Worm (Caenorhabditis elegans) whole organism, mixed stage, embryonic: Measurements from ENCODE around the gene F09B12.7.

Source experiments
- M03D4.4 ChIP-seq: sonication (generic microtip); optimal IDR thresholded peaks from 2 replicates; lab custom pipeline; 2017; ENCODE audit warnings: mild to moderate bottlenecking, missing genetic modification characterization, missing compliant biosample characterization
- bed-3 ChIP-seq: fragments of 200-800 bp; sonication (Bioruptor generic); optimal IDR thresholded peaks from 3 replicates; lab custom pipeline; 2018; ENCODE audit warnings: mild to moderate bottlenecking, missing genetic modification characterization, moderate library complexity, missing compliant biosample characterization
- ceh-39 ChIP-seq: fragments of 150-350 bp; optimal IDR thresholded peaks from 2 replicates; lab custom pipeline; 2014; ENCODE audit warnings: missing biosample characterization, missing genetic modification characterization
- ceh-43 ChIP-seq: fragments of 200-800 bp; sonication (Bioruptor generic); optimal IDR thresholded peaks from 2 replicates; lab custom pipeline; 2018; ENCODE audit warnings: mild to moderate bottlenecking, missing genetic modification characterization, moderate library complexity, missing compliant biosample characterization
- ceh-83 ChIP-seq: fragments of 200-800 bp; sonication (Bioruptor generic); optimal IDR thresholded peaks from 2 replicates; lab custom pipeline; 2018; ENCODE audit warnings: mild to moderate bottlenecking, missing genetic modification characterization, missing compliant biosample characterization
- ces-1 ChIP-seq: fragments of 150-350 bp; optimal IDR thresholded peaks from 2 replicates; lab custom pipeline; 2014; ENCODE audit warnings: missing biosample characterization, missing genetic modification reagents, missing genetic modification characterization
- drap-1 ChIP-seq: fragments of 200-800 bp; sonication (Bioruptor generic); optimal IDR thresholded peaks from 3 replicates; lab custom pipeline; 2018; ENCODE audit warnings: mild to moderate bottlenecking, missing genetic modification characterization, missing compliant biosample characterization
- elt-1 ChIP-seq: sonication (generic microtip); optimal IDR thresholded peaks from 2 replicates; lab custom pipeline; 2017; ENCODE audit warnings: missing genetic modification characterization, mild to moderate bottlenecking, missing compliant biosample characterization, antibody characterized with exemption, moderate library complexity, borderline replicate concordance; ENCODE audit not compliant: insufficient read depth
- elt-3 ChIP-seq: fragments of 150-350 bp; optimal IDR thresholded peaks from 2 replicates; lab custom pipeline; 2014; ENCODE audit warnings: missing biosample characterization, missing genetic modification characterization
- flh-1 ChIP-seq: fragments of 200-800 bp; sonication (Bioruptor generic); optimal IDR thresholded peaks from 2 replicates; lab custom pipeline; 2018; ENCODE audit warnings: mild to moderate bottlenecking, missing genetic modification characterization, moderate library complexity, missing compliant biosample characterization
- ham-2 ChIP-seq: fragments of 200-800 bp; sonication (Bioruptor generic); optimal IDR thresholded peaks from 2 replicates; lab custom pipeline; 2018; ENCODE audit warnings: mild to moderate bottlenecking, missing genetic modification characterization, missing compliant biosample characterization
- hlh-1 ChIP-seq: fragments of 150-350 bp; optimal IDR thresholded peaks from 2 replicates; lab custom pipeline; 2014; ENCODE audit warnings: missing biosample characterization, missing genetic modification reagents, missing genetic modification characterization
- lin-13 ChIP-seq: fragments of 150-350 bp; optimal IDR thresholded peaks from 2 replicates; lab custom pipeline; 2014; ENCODE audit warnings: missing biosample characterization, missing genetic modification characterization
- mab-5 ChIP-seq: fragments of 150-350 bp; optimal IDR thresholded peaks from 2 replicates; lab custom pipeline; 2014; ENCODE audit warnings: missing biosample characterization, missing genetic modification characterization
- mep-1 ChIP-seq: fragments of 150-350 bp; optimal IDR thresholded peaks from 2 replicates; lab custom pipeline; 2017; ENCODE audit warnings: missing biosample characterization, missing genetic modification reagents, missing genetic modification characterization, inconsistent platforms
- nhr-12 ChIP-seq: fragments of 150-350 bp; optimal IDR thresholded peaks from 2 replicates; lab custom pipeline; 2014; ENCODE audit warnings: missing biosample characterization, missing genetic modification characterization
- nhr-2 ChIP-seq: fragments of 150-350 bp; optimal IDR thresholded peaks from 2 replicates; lab custom pipeline; 2014; ENCODE audit warnings: missing biosample characterization, missing genetic modification characterization
- nhr-28 ChIP-seq: fragments of 150-350 bp; optimal IDR thresholded peaks from 2 replicates; lab custom pipeline; 2014; ENCODE audit warnings: missing biosample characterization, missing genetic modification characterization
- nhr-76 ChIP-seq: sonication (generic microtip); optimal IDR thresholded peaks from 2 replicates; lab custom pipeline; 2017; ENCODE audit warnings: missing biosample characterization, missing genetic modification characterization
- pha-4 ChIP-seq: fragments of 150-350 bp; optimal IDR thresholded peaks from 2 replicates; lab custom pipeline; 2018; ENCODE audit warnings: missing biosample characterization, missing genetic modification reagents, missing genetic modification characterization
- sem-2 ChIP-seq: fragments of 200-800 bp; sonication (Bioruptor generic); optimal IDR thresholded peaks from 2 replicates; lab custom pipeline; 2018; ENCODE audit warnings: mild to moderate bottlenecking, missing genetic modification characterization, missing compliant biosample characterization
- snpc-4 ChIP-seq: fragments of 150-350 bp; optimal IDR thresholded peaks from 2 replicates; lab custom pipeline; 2014; ENCODE audit warnings: missing biosample characterization, missing genetic modification characterization
- sptf-1 ChIP-seq: sonication (generic microtip); optimal IDR thresholded peaks from 2 replicates; lab custom pipeline; 2017; ENCODE audit warnings: mild to moderate bottlenecking, missing genetic modification characterization, moderate library complexity, missing compliant biosample characterization
- tbx-8 ChIP-seq: fragments of 200-800 bp; sonication (Bioruptor generic); optimal IDR thresholded peaks from 2 replicates; lab custom pipeline; 2018; ENCODE audit warnings: mild to moderate bottlenecking, missing genetic modification characterization, moderate library complexity, missing compliant biosample characterization
- unc-120 ChIP-seq: sonication (generic microtip); optimal IDR thresholded peaks from 2 replicates; lab custom pipeline; 2017; ENCODE audit warnings: missing genetic modification characterization, missing compliant biosample characterization; ENCODE audit not compliant: poor library complexity, severe bottlenecking
- unc-39 ChIP-seq: fragments of 150-350 bp; optimal IDR thresholded peaks from 2 replicates; lab custom pipeline; 2014; ENCODE audit warnings: missing biosample characterization, missing genetic modification characterization
- unc-62 ChIP-seq: fragments of 150-350 bp; optimal IDR thresholded peaks from 2 replicates; lab custom pipeline; 2014; ENCODE audit warnings: missing biosample characterization, missing genetic modification reagents, missing genetic modification characterization
- ztf-11 ChIP-seq: fragments of 150-350 bp; optimal IDR thresholded peaks from 2 replicates; lab custom pipeline; 2014; ENCODE audit warnings: missing biosample characterization, missing genetic modification characterization

The F09B12.7 gene

ce11 chrX:15077597-15078261 lies 17.1 kb downstream of the F09B12.7 start, which contains the start of the genes H40L08.8, H40L08.2 and H40L08.7:
Gene H40L08.8 (minus strand): TSS chrX:15077633.
Gene H40L08.2 (minus strand): TSS chrX:15077744.
Gene H40L08.7 (minus strand): TSS chrX:15077744.
- TF ChIP-seq hlh-1 (tag; lab: Kevin White, UChicago) = no peak
- peak; percentile 38 for TF ChIP-seq ham-2 (GFP tag; lab: Kevin White, UChicago)

- TF ChIP-seq ceh-83 (GFP tag; lab: Kevin White, UChicago) (no peak), tbx-8 (GFP tag; lab: Kevin White, UChicago) (no peak), nhr-12 (tag; lab: Kevin White, UChicago) (no peak), ces-1 (GFP tag; lab: Kevin White, UChicago) (no peak), ztf-11 (tag; lab: Kevin White, UChicago) (no peak), nhr-28 (no peak), drap-1 (GFP tag; lab: Kevin White, UChicago) (no peak), bed-3 (GFP tag; lab: Kevin White, UChicago) (no peak), snpc-4 (tag; lab: Kevin White, UChicago) (no peak), unc-120 (tag; lab: Kevin White, UChicago) (no peak), nhr-2 (no peak), sptf-1 (tag; lab: Kevin White, UChicago) (no peak), mep-1 (tag; lab: Kevin White, UChicago) (no peak)
Measured at ce11 chrX:15076909-15077308, 18.0 kb downstream of the F09B12.7 start.

- TF ChIP-seq ceh-39 (tag; lab: Kevin White, UChicago) = no peak
- no peak for TF ChIP-seq mep-1 (tag; lab: Kevin White, UChicago)
- no peak for TF ChIP-seq sem-2
- TF ChIP-seq unc-62 (GFP tag; lab: Kevin White, UChicago) = peak; percentile 14
- peak; percentile 27 for TF ChIP-seq elt-1
Measured at ce11 chrX:15076042-15076565, 18.8 kb downstream of the F09B12.7 start, which contains the start of the genes H40L08.3 and H40L08.9. Gene H40L08.3 (minus strand): TSS chrX:15076092. Gene H40L08.9 (minus strand): TSS chrX:15076480.

- no peak for TF ChIP-seq lin-13
- no peak for TF ChIP-seq elt-3 (tag; lab: Kevin White, UChicago)
- TF ChIP-seq nhr-2 = no peak
- TF ChIP-seq ceh-83 (GFP tag; lab: Kevin White, UChicago) = no peak
- TF ChIP-seq ceh-39 (tag; lab: Kevin White, UChicago) = no peak
- no peak for TF ChIP-seq drap-1 (GFP tag; lab: Kevin White, UChicago)
- no peak for TF ChIP-seq pha-4
- no peak for TF ChIP-seq M03D4.4 (tag; lab: Kevin White, UChicago)
- no peak for TF ChIP-seq unc-120 (tag; lab: Kevin White, UChicago)
- no peak for TF ChIP-seq mab-5 (tag; lab: Kevin White, UChicago)
- TF ChIP-seq sem-2 = no peak
- TF ChIP-seq unc-39 (tag; lab: Kevin White, UChicago) = no peak
- TF ChIP-seq elt-1 = no peak
- TF ChIP-seq snpc-4 (tag; lab: Kevin White, UChicago) = no peak
Measured at ce11 chrX:15075170-15075569, 19.7 kb downstream of the F09B12.7 start.

- TF ChIP-seq nhr-2 (no peak), unc-62 (GFP tag; lab: Kevin White, UChicago) (no peak), flh-1 (GFP tag; lab: Kevin White, UChicago) (no peak)
Measured at ce11 chrX:15073479-15073878, 21.4 kb downstream of the F09B12.7 start.

ce11 chrX:15072877-15073276 lies 22.0 kb downstream of the F09B12.7 start:
- TF ChIP-seq ceh-39 (tag; lab: Kevin White, UChicago) (no peak), nhr-2 (no peak), bed-3 (GFP tag; lab: Kevin White, UChicago) (no peak), ceh-43 (no peak), unc-62 (GFP tag; lab: Kevin White, UChicago) (no peak), hlh-1 (tag; lab: Kevin White, UChicago) (no peak), nhr-76 (tag; lab: Kevin White, UChicago) (no peak), nhr-28 (no peak), lin-13 (no peak), ham-2 (GFP tag; lab: Kevin White, UChicago) (no peak), flh-1 (GFP tag; lab: Kevin White, UChicago) (no peak)
